Fruit fly (Drosophila melanogaster): ENCODE data around the gene CG2076.

CG2076 gene

dm6 chrX:11081834-11082233 is 8.2 kb upstream of the CG2076 start:
- TF ChIP-seq CG8159 (tag; optimal IDR thresholded peaks at IDR 0.05) (no peak), Ets98B (GFP tag; IDR thresholded peaks at IDR 0.05) (no peak), CG9948 (tag; optimal IDR thresholded peaks at IDR 0.05) (no peak), Pif1B (GFP tag; optimal IDR thresholded peaks at IDR 0.05) (no peak), CG12605 (GFP tag; IDR thresholded peaks at IDR 0.05) (no peak), CG32121 (GFP tag; IDR thresholded peaks at IDR 0.05) (no peak), CG17806 (tag; optimal IDR thresholded peaks at IDR 0.05) (no peak), Snoo (tag; optimal IDR thresholded peaks at IDR 0.05) (no peak), CG13204 (GFP tag; optimal IDR thresholded peaks at IDR 0.05) (no peak), D1 (tag; optimal IDR thresholded peaks at IDR 0.05) (no peak), CG15710 (tag; optimal IDR thresholded peaks at IDR 0.05) (no peak), EcR (GFP tag; optimal IDR thresholded peaks at IDR 0.05) (no peak), CG8301 (tag; optimal IDR thresholded peaks at IDR 0.05) (no peak)

DNA sequence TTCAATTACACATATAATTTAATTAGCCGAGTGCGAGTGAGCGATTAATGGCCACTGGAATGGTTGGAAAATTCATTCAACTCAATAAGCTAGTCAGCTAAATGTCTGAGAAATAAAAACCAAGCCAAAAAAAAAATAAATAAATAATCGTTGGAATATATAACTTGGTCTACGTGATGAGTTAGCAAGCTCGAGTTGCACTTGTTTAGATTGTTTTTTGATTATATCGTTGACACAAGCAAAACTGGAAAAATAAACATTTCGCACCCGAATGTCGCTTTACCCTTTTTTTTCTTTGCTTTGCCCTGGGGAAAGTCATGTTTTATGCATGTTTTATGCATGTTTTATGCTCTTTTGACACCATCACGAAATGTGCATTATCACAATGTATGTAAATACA is 7.0 kb upstream of the CG2076 start:
- no peak for TF ChIP-seq Ets98B (GFP tag; IDR thresholded peaks at IDR 0.05)
- TF ChIP-seq rn (GFP tag; IDR thresholded peaks at IDR 0.05), result no peak
- no peak for TF ChIP-seq CG10348 (GFP tag; IDR thresholded peaks at IDR 0.05)
- no peak for TF ChIP-seq CG32121 (GFP tag; IDR thresholded peaks at IDR 0.05)

- TF ChIP-seq rn (GFP tag; IDR thresholded peaks at IDR 0.05) (no peak), Ets98B (GFP tag; IDR thresholded peaks at IDR 0.05) (no peak), CG4496 (GFP tag; IDR thresholded peaks at IDR 0.05) (no peak), CG14655 (GFP tag; optimal IDR thresholded peaks at IDR 0.05) (no peak), CG8301 (tag; optimal IDR thresholded peaks at IDR 0.05) (no peak), CG32121 (GFP tag; IDR thresholded peaks at IDR 0.05) (no peak), CG12605 (GFP tag; IDR thresholded peaks at IDR 0.05) (no peak), gl (tag; optimal IDR thresholded peaks at IDR 0.05) (no peak), CG15710 (tag; optimal IDR thresholded peaks at IDR 0.05) (no peak), CG34367 (tag; optimal IDR thresholded peaks at IDR 0.05) (no peak), Pif1B (GFP tag; optimal IDR thresholded peaks at IDR 0.05) (no peak), fd96Ca (GFP tag; IDR thresholded peaks at IDR 0.05) (no peak), D1 (tag; optimal IDR thresholded peaks at IDR 0.05) (no peak), CG9948 (tag; optimal IDR thresholded peaks at IDR 0.05) (no peak)
Observed at dm6 chrX:11086250-11086649, 3.8 kb upstream of the CG2076 start, which contains the start of gene sev. Gene sev, minus strand, starts transcription at chrX:11086299.

- TF ChIP-seq CG34367 (tag; optimal IDR thresholded peaks at IDR 0.05) (no peak), CG4496 (GFP tag; IDR thresholded peaks at IDR 0.05) (peak; percentile 55; the same call in 1 of the 3 replicates)
Observed at dm6 chrX:11087384-11087783, 2.6 kb upstream of the CG2076 start.

DNA sequence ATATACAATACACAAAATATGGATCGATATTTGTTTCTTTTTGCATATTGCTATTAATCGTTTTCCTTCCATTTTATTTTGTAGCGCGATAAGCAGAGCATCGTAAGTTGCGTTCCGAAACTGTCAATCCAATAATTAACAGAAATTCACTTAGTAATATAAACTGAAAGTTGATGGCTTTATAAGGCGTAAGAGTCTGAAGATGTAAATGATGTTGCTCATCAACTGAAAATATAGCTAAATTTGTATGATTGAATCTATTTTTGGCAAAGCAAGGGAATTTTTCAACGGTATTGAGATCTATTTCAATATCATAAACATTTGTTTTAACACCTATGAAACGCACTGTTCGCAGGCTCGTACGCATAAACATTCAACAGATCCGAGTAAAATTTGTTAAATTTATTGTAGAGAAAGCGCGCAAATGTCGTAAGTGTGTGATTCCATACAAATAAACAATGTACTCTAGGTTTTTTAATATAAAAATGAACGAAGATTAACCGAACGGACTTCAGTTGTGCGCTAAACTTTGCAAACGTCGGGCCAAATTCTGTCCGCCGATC is 1.2 kb upstream of the CG2076 start, which contains the start of gene Vago:
Gene Vago (plus strand): TSS at position 513 of the 563 bp plus-strand sequence.
- TF ChIP-seq CG14655 (GFP tag; optimal IDR thresholded peaks at IDR 0.05), result no peak
- no peak for TF ChIP-seq D1 (tag; optimal IDR thresholded peaks at IDR 0.05)
- no peak for TF ChIP-seq CG13204 (GFP tag; optimal IDR thresholded peaks at IDR 0.05)
- peak; percentile 26 for TF ChIP-seq CG8159 (tag; optimal IDR thresholded peaks at IDR 0.05)
- TF ChIP-seq CG8301 (tag; optimal IDR thresholded peaks at IDR 0.05), result peak; percentile 17

dm6 chrX:11092201-11092600 is 2.2 kb downstream of the CG2076 start, which contains the start of gene CG2061:
Gene CG2061, plus strand, starts transcription at chrX:11092492.
- TF ChIP-seq CG12605 (GFP tag; IDR thresholded peaks at IDR 0.05) (no peak), CG4496 (GFP tag; IDR thresholded peaks at IDR 0.05) (no peak), Pif1B (GFP tag; optimal IDR thresholded peaks at IDR 0.05) (no peak), CG32121 (GFP tag; IDR thresholded peaks at IDR 0.05) (no peak), Pif1A (GFP tag; optimal IDR thresholded peaks at IDR 0.05) (no peak), CG8159 (tag; optimal IDR thresholded peaks at IDR 0.05) (no peak), CG10348 (GFP tag; IDR thresholded peaks at IDR 0.05) (no peak), CG34367 (tag; optimal IDR thresholded peaks at IDR 0.05) (no peak), D1 (tag; optimal IDR thresholded peaks at IDR 0.05) (no peak), CG15710 (tag; optimal IDR thresholded peaks at IDR 0.05) (no peak), gl (tag; optimal IDR thresholded peaks at IDR 0.05) (no peak), CG14655 (GFP tag; optimal IDR thresholded peaks at IDR 0.05) (no peak), fd96Ca (GFP tag; IDR thresholded peaks at IDR 0.05) (no peak), rn (GFP tag; IDR thresholded peaks at IDR 0.05) (no peak), Snoo (tag; optimal IDR thresholded peaks at IDR 0.05) (no peak), Ets98B (GFP tag; IDR thresholded peaks at IDR 0.05) (no peak), EcR (GFP tag; optimal IDR thresholded peaks at IDR 0.05) (no peak), CG9948 (tag; optimal IDR thresholded peaks at IDR 0.05) (no peak), CG8301 (tag; optimal IDR thresholded peaks at IDR 0.05) (no peak)

DNA sequence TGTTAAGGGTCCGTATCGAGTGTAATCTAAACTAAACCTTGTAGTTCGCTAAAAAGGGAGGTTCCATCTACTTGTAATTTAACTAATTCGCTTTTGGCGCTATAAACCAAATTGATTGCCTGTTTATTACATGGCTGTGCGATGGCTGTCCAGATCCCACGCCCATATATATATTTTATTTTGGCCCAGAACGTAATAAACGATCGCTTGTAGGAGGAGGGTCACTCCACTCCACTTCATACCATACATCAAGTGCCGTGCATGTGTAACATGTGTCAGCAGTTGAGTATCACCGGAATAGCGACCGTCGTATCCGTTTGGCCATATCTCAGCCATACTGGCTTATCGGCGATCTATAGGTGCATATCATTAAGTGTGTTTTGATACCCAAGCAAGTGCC is 5.3 kb downstream of the CG2076 start:
- no peak for TF ChIP-seq CG8301 (tag; optimal IDR thresholded peaks at IDR 0.05)
- no peak for TF ChIP-seq rn (GFP tag; IDR thresholded peaks at IDR 0.05)
- TF ChIP-seq CG15710 (tag; optimal IDR thresholded peaks at IDR 0.05), result no peak
- TF ChIP-seq CG17806 (tag; optimal IDR thresholded peaks at IDR 0.05), result no peak
- no peak for TF ChIP-seq EcR (GFP tag; optimal IDR thresholded peaks at IDR 0.05)
- no peak for TF ChIP-seq CG34367 (tag; optimal IDR thresholded peaks at IDR 0.05)
- no peak for TF ChIP-seq fd96Ca (GFP tag; IDR thresholded peaks at IDR 0.05)
- no peak for TF ChIP-seq CG8159 (tag; optimal IDR thresholded peaks at IDR 0.05)
- no peak for TF ChIP-seq Pif1B (GFP tag; optimal IDR thresholded peaks at IDR 0.05)
- no peak for TF ChIP-seq CG32121 (GFP tag; IDR thresholded peaks at IDR 0.05)
- TF ChIP-seq gl (tag; optimal IDR thresholded peaks at IDR 0.05), result no peak
- no peak for TF ChIP-seq Pif1A (GFP tag; optimal IDR thresholded peaks at IDR 0.05)
- TF ChIP-seq CG14655 (GFP tag; optimal IDR thresholded peaks at IDR 0.05), result no peak
- no peak for TF ChIP-seq D1 (tag; optimal IDR thresholded peaks at IDR 0.05)
- no peak for TF ChIP-seq CG13204 (GFP tag; optimal IDR thresholded peaks at IDR 0.05)
- no peak for TF ChIP-seq CG12605 (GFP tag; IDR thresholded peaks at IDR 0.05)
